Worm (Caenorhabditis elegans) whole organism, midembryonic: ENCODE data around the gene octr-1.

Source experiments
- ref-1 ChIP-seq: fragments of 200-800 bp; sonication (Bioruptor generic); conservative IDR thresholded peaks from 2 replicates; pipeline ENCODE4 v1.3.6; 2022; ENCODE audit warnings: missing genetic modification reagents, missing genetic modification characterization, missing compliant biosample characterization
- ztf-29 ChIP-seq: fragments of 200-800 bp; sonication (Bioruptor generic); IDR thresholded peaks from 2 replicates; pipeline ENCODE4 v1.3.6; 2022; ENCODE audit warnings: missing genetic modification reagents, missing genetic modification characterization, missing compliant biosample characterization

- TF ChIP-seq ref-1 (GFP tag; lab: Robert Waterston, UW) (no peak), ztf-29 (no peak)
Observed at ce11 chrX:5605049-5605448, 6.0 kb downstream of the octr-1 start.
